Worm (Caenorhabditis elegans) whole organism, L2 larva: Measurements from ENCODE around the gene F14F7.4.

Source experiments
- C34F6.9 ChIP-seq: fragments of 150-350 bp; optimal IDR thresholded peaks from 2 replicates; lab custom pipeline; 2014; ENCODE audit warnings: missing biosample characterization, missing genetic modification characterization
- F13H6.1 ChIP-seq: sonication (generic microtip); optimal IDR thresholded peaks from 2 replicates; lab custom pipeline; 2016; ENCODE audit warnings: missing genetic modification characterization, missing compliant biosample characterization
- R02D3.7 ChIP-seq: fragments of 150-350 bp; optimal IDR thresholded peaks from 2 replicates; lab custom pipeline; 2014; ENCODE audit warnings: missing biosample characterization, missing genetic modification characterization
- alr-1 ChIP-seq: fragments of 150-350 bp; optimal IDR thresholded peaks from 2 replicates; lab custom pipeline; 2014; ENCODE audit warnings: missing biosample characterization, missing genetic modification characterization
- aly-2 ChIP-seq: fragments of 150-350 bp; optimal IDR thresholded peaks from 2 replicates; lab custom pipeline; 2014; ENCODE audit warnings: missing biosample characterization, missing genetic modification characterization
- ama-1 ChIP-seq: fragments of 150-350 bp; optimal IDR thresholded peaks from 2 replicates; lab custom pipeline; 2018; ENCODE audit warnings: inconsistent platforms
- blmp-1 ChIP-seq: sonication (generic microtip); optimal IDR thresholded peaks from 2 replicates; lab custom pipeline; 2017; ENCODE audit warnings: missing genetic modification characterization, mild to moderate bottlenecking, missing compliant biosample characterization, antibody characterized with exemption, moderate library complexity; ENCODE audit not compliant: insufficient read depth
- crh-2 ChIP-seq: sonication (generic microtip); optimal IDR thresholded peaks from 2 replicates; lab custom pipeline; 2017; ENCODE audit warnings: missing biosample characterization, missing genetic modification characterization
- dmd-4 ChIP-seq: sonication (generic microtip); optimal IDR thresholded peaks from 2 replicates; lab custom pipeline; 2017; ENCODE audit warnings: missing biosample characterization, missing genetic modification characterization
- egl-27 ChIP-seq: sonication (generic microtip); optimal IDR thresholded peaks from 3 replicates; lab custom pipeline; 2017; ENCODE audit warnings: missing biosample characterization, missing genetic modification reagents, missing genetic modification characterization
- elt-3 ChIP-seq: sonication (generic microtip); optimal IDR thresholded peaks from 2 replicates; lab custom pipeline; 2017; ENCODE audit warnings: missing biosample characterization, missing genetic modification characterization
- fos-1 ChIP-seq: fragments of 150-350 bp; optimal IDR thresholded peaks from 2 replicates; lab custom pipeline; 2014; ENCODE audit warnings: missing biosample characterization, missing genetic modification characterization
- gmeb-1 ChIP-seq: fragments of 150-350 bp; optimal IDR thresholded peaks from 2 replicates; lab custom pipeline; 2014; ENCODE audit warnings: missing biosample characterization, missing genetic modification characterization
- lin-11 ChIP-seq: fragments of 150-350 bp; sonication (generic microtip); optimal IDR thresholded peaks from 2 replicates; lab custom pipeline; 2014; ENCODE audit warnings: missing biosample characterization, missing genetic modification characterization, inconsistent platforms, mixed read lengths
- lin-13 ChIP-seq: fragments of 150-350 bp; optimal IDR thresholded peaks from 2 replicates; lab custom pipeline; 2014; ENCODE audit warnings: missing biosample characterization, missing genetic modification reagents, missing genetic modification characterization
- lin-39 ChIP-seq: fragments of 150-350 bp; optimal IDR thresholded peaks from 2 replicates; lab custom pipeline; 2014; ENCODE audit warnings: missing biosample characterization, missing genetic modification reagents, missing genetic modification characterization
- lsy-2 ChIP-seq, 2 experiments: fragments of 150-350 bp in 1 of 2; sonication (generic microtip) in 1 of 2; optimal IDR thresholded peaks; 2 replicates each; lab custom pipeline; 2014 to 2017; ENCODE audit warnings: missing biosample characterization in 2 of 2, missing genetic modification characterization in 2 of 2
- mab-5 ChIP-seq: fragments of 150-350 bp; optimal IDR thresholded peaks from 2 replicates; lab custom pipeline; 2014; ENCODE audit warnings: missing biosample characterization, missing genetic modification characterization
- mbf-1 ChIP-seq: sonication (generic microtip); optimal IDR thresholded peaks from 2 replicates; lab custom pipeline; 2017; ENCODE audit warnings: missing biosample characterization, missing genetic modification characterization
- nhr-10 ChIP-seq: sonication (generic microtip); optimal IDR thresholded peaks from 2 replicates; lab custom pipeline; 2017; ENCODE audit warnings: missing biosample characterization, missing genetic modification characterization
- nhr-11 ChIP-seq: fragments of 150-350 bp; optimal IDR thresholded peaks from 2 replicates; lab custom pipeline; 2014; ENCODE audit warnings: missing biosample characterization, missing genetic modification characterization
- nhr-12 ChIP-seq: fragments of 150-350 bp; optimal IDR thresholded peaks from 2 replicates; lab custom pipeline; 2014; ENCODE audit warnings: missing biosample characterization, missing genetic modification characterization
- nhr-129 ChIP-seq: fragments of 150-350 bp; optimal IDR thresholded peaks from 2 replicates; lab custom pipeline; 2014; ENCODE audit warnings: missing biosample characterization, missing genetic modification characterization
- nhr-21 ChIP-seq: fragments of 150-350 bp; optimal IDR thresholded peaks from 2 replicates; lab custom pipeline; 2014; ENCODE audit warnings: missing biosample characterization, missing genetic modification characterization
- nhr-237 ChIP-seq: fragments of 150-350 bp; optimal IDR thresholded peaks from 2 replicates; lab custom pipeline; 2014; ENCODE audit warnings: missing biosample characterization, missing genetic modification characterization
- nhr-25 ChIP-seq: fragments of 150-350 bp; sonication (generic microtip); optimal IDR thresholded peaks from 3 replicates; lab custom pipeline; 2014; ENCODE audit warnings: missing biosample characterization, missing genetic modification characterization
- nhr-6 ChIP-seq: fragments of 150-350 bp; optimal IDR thresholded peaks from 2 replicates; lab custom pipeline; 2014; ENCODE audit warnings: missing biosample characterization, missing genetic modification characterization
- nhr-77 ChIP-seq: fragments of 150-350 bp; optimal IDR thresholded peaks from 2 replicates; lab custom pipeline; 2014; ENCODE audit warnings: missing biosample characterization, missing genetic modification characterization
- peb-1 ChIP-seq: fragments of 150-350 bp; optimal IDR thresholded peaks from 2 replicates; lab custom pipeline; 2014; ENCODE audit warnings: missing biosample characterization, missing genetic modification characterization
- sem-4 ChIP-seq: fragments of 150-350 bp; optimal IDR thresholded peaks from 2 replicates; lab custom pipeline; 2014; ENCODE audit warnings: missing biosample characterization, missing genetic modification reagents, missing genetic modification characterization
- skn-1 ChIP-seq: sonication (generic microtip); optimal IDR thresholded peaks from 2 replicates; lab custom pipeline; 2017; ENCODE audit warnings: missing biosample characterization, missing genetic modification characterization
- sma-9 ChIP-seq, 2 experiments: fragments of 150-350 bp in 1 of 2; sonication (generic microtip) in 1 of 2; optimal IDR thresholded peaks; 2 replicates each; lab custom pipeline; 2014 to 2016; ENCODE audit warnings: missing genetic modification characterization in 2 of 2, mild to moderate bottlenecking in 1 of 2, missing biosample characterization in 1 of 2, missing compliant biosample characterization in 1 of 2, missing genetic modification reagents in 1 of 2, moderate library complexity in 1 of 2
- snpc-4 ChIP-seq: fragments of 150-350 bp; optimal IDR thresholded peaks from 2 replicates; lab custom pipeline; 2014; ENCODE audit warnings: missing biosample characterization, missing genetic modification characterization
- unc-39 ChIP-seq: fragments of 150-350 bp; optimal IDR thresholded peaks from 2 replicates; lab custom pipeline; 2014; ENCODE audit warnings: missing biosample characterization, missing genetic modification characterization
- unc-55 ChIP-seq: fragments of 150-350 bp; sonication (generic microtip); optimal IDR thresholded peaks from 3 replicates; lab custom pipeline; 2014; ENCODE audit warnings: missing biosample characterization, missing genetic modification reagents, missing genetic modification characterization
- unc-62 ChIP-seq: fragments of 150-350 bp; optimal IDR thresholded peaks from 2 replicates; lab custom pipeline; 2014; ENCODE audit warnings: missing biosample characterization, missing genetic modification reagents, missing genetic modification characterization
- zag-1 ChIP-seq: fragments of 150-350 bp; optimal IDR thresholded peaks from 2 replicates; lab custom pipeline; 2014; ENCODE audit warnings: missing biosample characterization, missing genetic modification characterization
- ztf-1 ChIP-seq: fragments of 200-800 bp; sonication (Bioruptor generic); conservative IDR thresholded peaks from 2 replicates; pipeline ENCODE4 v1.3.6; 2022; ENCODE audit warnings: missing genetic modification characterization, missing compliant biosample characterization

Gene F14F7.4

ce11 chrIII:13002098-13002497 is 27.4 kb downstream of the F14F7.4 start, which contains the start of gene ZK1010.10:
ZK1010.10 (plus strand) TSS chrIII:13002383.
- no peak for TF ChIP-seq unc-62 (GFP tag; lab: Kevin White, UChicago)
- TF ChIP-seq nhr-129: peak; percentile 46
- peak; percentile 71 for TF ChIP-seq crh-2 (tag; lab: Kevin White, UChicago)
- peak; percentile 12 for TF ChIP-seq mab-5 (tag; lab: Kevin White, UChicago)
- peak; percentile 69 for TF ChIP-seq C34F6.9 (tag; lab: Kevin White, UChicago)
- peak; percentile 55 for TF ChIP-seq fos-1
- peak in 1 of 2 experiments; percentile 70 for TF ChIP-seq lsy-2 (tag; optimal IDR thresholded peaks at IDR 0.05; lab: Kevin White, UChicago)
- peak; percentile 90 for TF ChIP-seq unc-55
- TF ChIP-seq nhr-21: no peak
- TF ChIP-seq egl-27 (tag; lab: Kevin White, UChicago): peak; percentile 18
- peak; percentile 7 for TF ChIP-seq zag-1 (tag; lab: Kevin White, UChicago)
- TF ChIP-seq nhr-77 (tag; lab: Kevin White, UChicago): no peak
- TF ChIP-seq alr-1 (tag; lab: Kevin White, UChicago): no peak
- no peak for TF ChIP-seq lin-39 (tag; lab: Kevin White, UChicago)
- TF ChIP-seq unc-39 (tag; lab: Kevin White, UChicago): no peak
- no peak for TF ChIP-seq nhr-25 (tag; lab: Kevin White, UChicago)
- TF ChIP-seq sem-4: peak; percentile 55
- peak; percentile 30 for TF ChIP-seq F13H6.1 (tag; lab: Kevin White, UChicago)
- TF ChIP-seq gmeb-1: peak; percentile 14

- TF ChIP-seq dmd-4 (tag; lab: Kevin White, UChicago): no peak
- peak; percentile 54 for TF ChIP-seq fos-1
Measured at ce11 chrIII:13000457-13000856, 29.1 kb downstream of the F14F7.4 start, which contains the start of gene ZK1010.8. ZK1010.8 (minus strand) TSS chrIII:13000670.

- TF ChIP-seq mbf-1 (tag; lab: Kevin White, UChicago) (no peak), fos-1 (no peak), peb-1 (tag; lab: Kevin White, UChicago) (no peak), unc-62 (GFP tag; lab: Kevin White, UChicago) (no peak), ztf-1 (GFP tag; lab: Robert Waterston, UW) (no peak), nhr-6 (tag; lab: Kevin White, UChicago) (no peak), aly-2 (no peak)
Measured at ce11 chrIII:12998252-12998651, 31.3 kb downstream of the F14F7.4 start.

- TF ChIP-seq zag-1 (tag; lab: Kevin White, UChicago) (no peak), lin-11 (tag; lab: Kevin White, UChicago) (no peak), ama-1 (lab: Kevin White, UChicago) (no peak), mbf-1 (tag; lab: Kevin White, UChicago) (no peak), nhr-77 (tag; lab: Kevin White, UChicago) (no peak), nhr-11 (no peak), elt-3 (tag; lab: Kevin White, UChicago) (no peak), skn-1 (no peak), dmd-4 (tag; lab: Kevin White, UChicago) (no peak), sma-9 (GFP tag; optimal IDR thresholded peaks at IDR 0.05; lab: Kevin White, UChicago) (no peak), sma-9 (tag; optimal IDR thresholded peaks at IDR 0.05; lab: Kevin White, UChicago) (no peak), fos-1 (no peak), lin-13 (no peak), nhr-12 (tag; lab: Kevin White, UChicago) (no peak)
Measured at ce11 chrIII:12993607-12994006, 35.9 kb downstream of the F14F7.4 start, which contains the start of gene col-97. col-97 (minus strand) TSS chrIII:12993707.

- TF ChIP-seq lin-39 (tag; lab: Kevin White, UChicago) (no peak), nhr-11 (no peak), C34F6.9 (tag; lab: Kevin White, UChicago) (no peak), nhr-10 (tag; lab: Kevin White, UChicago) (no peak), unc-62 (GFP tag; lab: Kevin White, UChicago) (no peak), snpc-4 (no peak), R02D3.7 (tag; lab: Kevin White, UChicago) (no peak), nhr-77 (tag; lab: Kevin White, UChicago) (no peak), fos-1 (no peak), elt-3 (tag; lab: Kevin White, UChicago) (no peak), F13H6.1 (tag; lab: Kevin White, UChicago) (no peak), ztf-1 (GFP tag; lab: Robert Waterston, UW) (no peak), blmp-1 (no peak), skn-1 (no peak), nhr-237 (tag; lab: Kevin White, UChicago) (no peak), lsy-2 (tag; optimal IDR thresholded peaks at IDR 0.05; lab: Kevin White, UChicago) (no peak), peb-1 (tag; lab: Kevin White, UChicago) (no peak), egl-27 (tag; lab: Kevin White, UChicago) (no peak), mab-5 (tag; lab: Kevin White, UChicago) (no peak)
Measured at ce11 chrIII:12993055-12993454, 36.5 kb downstream of the F14F7.4 start.
